Fruit fly (Drosophila melanogaster) ovary, adult (tissue): ENCODE data around the gene CG42705.

Experiments used
- CG17801 ChIP-seq: fragments of 200-800 bp; optimal IDR thresholded peaks from 2 replicates; lab custom pipeline; 2019; ENCODE audit warnings: missing biosample characterization, mild to moderate bottlenecking, missing genetic modification characterization, moderate library complexity; ENCODE audit not compliant: partially characterized antibody

CG42705 gene

dm6 chrX:7424742-7425141, 11.1 kb downstream of the CG42705 start, which contains the start of gene CG15036:
TSS of gene CG15036 (minus strand) at chrX:7424842.
- no peak for TF ChIP-seq CG17801

- no peak for TF ChIP-seq CG17801
These were observed 12.0 kb downstream of the CG42705 start, which contains the start of gene CG32726 for dm6 chrX:7425643-7426042. TSS of gene CG32726 (minus strand) at chrX:7425743.

- TF ChIP-seq CG17801: no peak
These were observed 18.7 kb downstream of the CG42705 start for dm6 chrX:7432393-7432792.

- TF ChIP-seq CG17801: no peak
These were observed 31.4 kb downstream of the CG42705 start for dm6 chrX:7445023-7445422.

- TF ChIP-seq CG17801: no peak
These were observed 38.2 kb downstream of the CG42705 start, which contains the start of gene CG11368 for dm6 chrX:7451909-7452308. TSS of gene CG11368 (plus strand) at chrX:7452209.

dm6 chrX:7453236-7453635, 39.6 kb downstream of the CG42705 start, which contains the start of gene CG43198:
TSS of gene CG43198 (minus strand) at chrX:7453336.
- no peak for TF ChIP-seq CG17801

dm6 chrX:7462089-7462488, 48.4 kb downstream of the CG42705 start:
- no peak for TF ChIP-seq CG17801
